Fruit fly (Drosophila melanogaster): ENCODE measurements around the gene eIF4E3.

The eIF4E3 gene

dm6 chr3L:8186627-8187396 is 42.2 kb upstream of the eIF4E3 start, which contains the start of the genes ERR and Atg18a (continued):
- TF ChIP-seq CG8478 (optimal IDR thresholded peaks at IDR 0.05) (peak; percentile 76), lmd (GFP tag; IDR thresholded peaks at IDR 0.05) (peak; percentile 92), nmo (GFP tag; optimal IDR thresholded peaks at IDR 0.05) (peak; percentile 92), Hmr (GFP tag; optimal IDR thresholded peaks at IDR 0.05) (peak; percentile 89), sug (tag; optimal IDR thresholded peaks at IDR 0.05) (peak; percentile 89), Deaf1 (tag; optimal IDR thresholded peaks at IDR 0.05) (peak; percentile 28), dmrt11E (tag; optimal IDR thresholded peaks at IDR 0.05) (peak; percentile 74), BtbVII (GFP tag; optimal IDR thresholded peaks at IDR 0.05) (no peak), unc-4 (GFP tag; IDR thresholded peaks at IDR 0.05; ENCODE audit: partially characterized antibody) (peak; percentile 62; the same call in 1 of the 2 replicates), CG31365 (tag; optimal IDR thresholded peaks at IDR 0.05) (peak; percentile 0), ind (GFP tag; optimal IDR thresholded peaks at IDR 0.05) (peak; percentile 91), CG6791 (GFP tag; IDR thresholded peaks at IDR 0.05; ENCODE audit: partially characterized antibody) (peak; percentile 45; the same call in 1 of the 3 replicates), MESR4 (GFP tag; optimal IDR thresholded peaks at IDR 0.05) (peak; percentile 82), CG7839 (tag; optimal IDR thresholded peaks at IDR 0.05) (peak; percentile 86), dysf (GFP tag; IDR thresholded peaks at IDR 0.05) (peak; percentile 90), CG10366 (GFP tag; IDR thresholded peaks at IDR 0.05) (peak; percentile 84), esg (GFP tag; conservative IDR thresholded peaks at IDR 0.05) (peak; percentile 87), CG2875 (GFP tag; optimal IDR thresholded peaks at IDR 0.05) (peak; percentile 17), lbe (GFP tag; optimal IDR thresholded peaks at IDR 0.05) (peak; percentile 65), CG17359 (tag; optimal IDR thresholded peaks at IDR 0.05) (peak; percentile 77), chm (GFP tag; IDR thresholded peaks at IDR 0.05) (peak; percentile 50), ranshi (GFP tag; IDR thresholded peaks at IDR 0.05) (peak; percentile 88), z (GFP tag; IDR thresholded peaks at IDR 0.05) (no peak), CG10147 (GFP tag; optimal IDR thresholded peaks at IDR 0.05) (peak; percentile 78), Hr51 (GFP tag; optimal IDR thresholded peaks at IDR 0.05) (peak; percentile 72 to 79), CG13424 (tag; optimal IDR thresholded peaks at IDR 0.05) (peak; percentile 89), ham (GFP tag; IDR thresholded peaks at IDR 0.05) (peak; percentile 49), kni (GFP tag; optimal IDR thresholded peaks at IDR 0.05) (peak; percentile 90), CG34224 (GFP tag; IDR thresholded peaks at IDR 0.05; ENCODE audit: partially characterized antibody) (peak; percentile 65; the same call in 2 of the 3 replicates), CG17802 (tag; optimal IDR thresholded peaks at IDR 0.05) (peak; percentile 31), pb (GFP tag; optimal IDR thresholded peaks at IDR 0.05) (peak; percentile 65), dimm (GFP tag; IDR thresholded peaks at IDR 0.05) (peak; percentile 54; the same call in 1 of the 2 replicates), Nf-YC (tag; optimal IDR thresholded peaks at IDR 0.05) (peak; percentile 81), Antp (GFP tag; optimal IDR thresholded peaks at IDR 0.05) (peak; percentile 85), C15 (GFP tag; IDR thresholded peaks at IDR 0.05) (peak; percentile 19; the same call in 1 of the 3 replicates), CG1647 (GFP tag; optimal IDR thresholded peaks at IDR 0.05) (peak; percentile 61), Tbp (GFP tag; optimal IDR thresholded peaks at IDR 0.05) (no peak), sisA (GFP tag; IDR thresholded peaks at IDR 0.05) (peak; percentile 91), fd96Cb (tag; optimal IDR thresholded peaks at IDR 0.05) (peak; percentile 77), CG2199 (GFP tag; IDR thresholded peaks at IDR 0.05) (peak; percentile 51; the same call in 1 of the 3 replicates), tgo (GFP tag; IDR thresholded peaks at IDR 0.05) (peak; percentile 85), Trl (optimal IDR thresholded peaks at IDR 0.05) (peak in 1 of 2 experiments; percentile 49), Trl (GFP tag; optimal IDR thresholded peaks at IDR 0.05) (peak; percentile 84), E2f1 (GFP tag; IDR thresholded peaks at IDR 0.05) (peak; percentile 82), chinmo (GFP tag; IDR thresholded peaks at IDR 0.05; ENCODE audit: partially characterized antibody) (peak; percentile 47; the same call in 1 of the 4 replicates), HLH4C (GFP tag; IDR thresholded peaks at IDR 0.05; ENCODE audit: partially characterized antibody) (peak; percentile 45; the same call in 1 of the 3 replicates), CG6765 (GFP tag; optimal IDR thresholded peaks at IDR 0.05) (no peak), bigmax (GFP tag; optimal IDR thresholded peaks at IDR 0.05) (no peak), Dip3 (GFP tag; optimal IDR thresholded peaks at IDR 0.05) (peak; percentile 88)
